Fruit fly (Drosophila melanogaster) whole organism, embryonic: ENCODE data around the gene Dredd.

Experiments used
- Abd-B ChIP-seq: fragments of 200-800 bp; sonication (Bioruptor generic); optimal IDR thresholded peaks from 2 replicates; lab custom pipeline; 2018; ENCODE audit warnings: missing biosample characterization, mild to moderate bottlenecking, missing genetic modification characterization, moderate library complexity
- Adf1 ChIP-seq: fragments of 200-800 bp; sonication (Bioruptor generic); IDR thresholded peaks from 2 replicates; pipeline ENCODE4 v1.3.6; 2022; ENCODE audit warnings: missing biosample characterization, missing genetic modification characterization
- Atf-2 ChIP-seq: fragments of 200-800 bp; sonication (Bioruptor generic); optimal IDR thresholded peaks from 2 replicates; lab custom pipeline; 2016; ENCODE audit warnings: missing biosample characterization, missing genetic modification characterization
- BEAF-32 ChIP-seq: fragments of 200-800 bp; sonication (Bioruptor generic); optimal IDR thresholded peaks from 3 replicates; lab custom pipeline; 2017; ENCODE audit warnings: missing biosample characterization, missing genetic modification characterization, mild to moderate bottlenecking, moderate library complexity, missing genetic modification reagents
- CG10979 ChIP-seq: fragments of 200-800 bp; sonication (Bioruptor generic); optimal IDR thresholded peaks from 2 replicates; lab custom pipeline; 2018; ENCODE audit warnings: missing biosample characterization, mild to moderate bottlenecking, missing genetic modification characterization, moderate library complexity
- CG11560 ChIP-seq: fragments of 200-800 bp; sonication (Bioruptor generic); IDR thresholded peaks from 3 replicates; pipeline ENCODE4 v1.3.6; 2022; ENCODE audit warnings: missing biosample characterization, missing genetic modification characterization
- CG11723 ChIP-seq: fragments of 200-800 bp; sonication (Bioruptor generic); optimal IDR thresholded peaks from 2 replicates; lab custom pipeline; 2017; ENCODE audit warnings: missing biosample characterization, mild to moderate bottlenecking, missing genetic modification characterization
- CG12155 ChIP-seq: fragments of 200-800 bp; sonication (Bioruptor generic); optimal IDR thresholded peaks from 3 replicates; lab custom pipeline; 2016; ENCODE audit warnings: missing biosample characterization, missing genetic modification characterization
- CG1233 ChIP-seq: fragments of 200-800 bp; sonication (Bioruptor generic); optimal IDR thresholded peaks from 4 replicates; lab custom pipeline; 2018; ENCODE audit warnings: missing biosample characterization, mild to moderate bottlenecking, missing genetic modification characterization
- CG13287 ChIP-seq: fragments of 200-800 bp; sonication (Bioruptor generic); IDR thresholded peaks from 2 replicates; pipeline ENCODE4 v1.3.6; 2022; ENCODE audit warnings: missing biosample characterization, missing genetic modification characterization; ENCODE audit not compliant: partially characterized antibody
- CG13894 ChIP-seq: fragments of 200-800 bp; sonication (Bioruptor generic); optimal IDR thresholded peaks from 3 replicates; lab custom pipeline; 2018; ENCODE audit warnings: missing biosample characterization, mild to moderate bottlenecking, missing genetic modification characterization, moderate library complexity
- CG15514 ChIP-seq: fragments of 200-800 bp; sonication (Bioruptor generic); optimal IDR thresholded peaks from 3 replicates; lab custom pipeline; 2017; ENCODE audit warnings: missing biosample characterization, missing genetic modification characterization, mild to moderate bottlenecking, moderate library complexity, missing genetic modification reagents
- CG15696 ChIP-seq: fragments of 200-800 bp; sonication (Bioruptor generic); optimal IDR thresholded peaks from 2 replicates; lab custom pipeline; 2019; ENCODE audit warnings: missing biosample characterization, mild to moderate bottlenecking, missing genetic modification characterization, moderate library complexity
- CG2202 ChIP-seq: fragments of 200-800 bp; sonication (Bioruptor generic); optimal IDR thresholded peaks from 2 replicates; lab custom pipeline; 2018; ENCODE audit warnings: missing biosample characterization, mild to moderate bottlenecking, missing genetic modification characterization
- CG3407 ChIP-seq: fragments of 200-800 bp; sonication (Bioruptor generic); optimal IDR thresholded peaks from 2 replicates; lab custom pipeline; 2018; ENCODE audit warnings: missing biosample characterization, mild to moderate bottlenecking, missing genetic modification characterization
- CG4854 ChIP-seq: fragments of 200-800 bp; sonication (Bioruptor generic); optimal IDR thresholded peaks from 2 replicates; lab custom pipeline; 2016; ENCODE audit warnings: missing biosample characterization, missing genetic modification characterization, inconsistent platforms
- CG7928 ChIP-seq: fragments of 200-800 bp; sonication (Bioruptor generic); optimal IDR thresholded peaks from 2 replicates; lab custom pipeline; 2017; ENCODE audit warnings: missing biosample characterization, mild to moderate bottlenecking, missing genetic modification characterization
- CG8388 ChIP-seq: fragments of 200-800 bp; sonication (Bioruptor generic); optimal IDR thresholded peaks from 2 replicates; lab custom pipeline; 2019; ENCODE audit warnings: missing biosample characterization, mild to moderate bottlenecking, missing genetic modification characterization, moderate library complexity
- CG8478 ChIP-seq: fragments of >200 bp; optimal IDR thresholded peaks from 2 replicates; lab custom pipeline; 2018
- CoRest ChIP-seq: fragments of 200-800 bp; sonication (Bioruptor generic); optimal IDR thresholded peaks from 3 replicates; lab custom pipeline; 2018; ENCODE audit warnings: missing biosample characterization, mild to moderate bottlenecking, missing genetic modification characterization, moderate library complexity
- Deaf1 ChIP-seq: fragments of 200-800 bp; optimal IDR thresholded peaks from 3 replicates; lab custom pipeline; 2019; ENCODE audit warnings: missing biosample characterization, mild to moderate bottlenecking, missing genetic modification characterization, moderate library complexity
- Dll ChIP-seq: fragments of 200-800 bp; sonication (Bioruptor generic); IDR thresholded peaks from 4 replicates; pipeline ENCODE4 v1.3.6; 2022; ENCODE audit warnings: missing biosample characterization, missing genetic modification characterization; ENCODE audit not compliant: partially characterized antibody
- Dref ChIP-seq: fragments of 200-800 bp; sonication (Bioruptor generic); IDR thresholded peaks from 2 replicates; pipeline ENCODE4 v1.3.6; 2022; ENCODE audit warnings: missing biosample characterization, missing genetic modification characterization
- E2f2 ChIP-seq: fragments of 200-800 bp; sonication (Bioruptor generic); IDR thresholded peaks from 2 replicates; pipeline ENCODE4 v1.3.6; 2022; ENCODE audit warnings: missing biosample characterization, missing genetic modification characterization
- Eip74EF ChIP-seq, 2 experiments: fragments of 200-800 bp in 1 of 2; fragments of >200 bp in 1 of 2; sonication (Bioruptor generic) in 1 of 2; optimal IDR thresholded peaks; 2 replicates each; lab custom pipeline; 2017 to 2019; ENCODE audit warnings: missing biosample characterization in 2 of 2, missing genetic modification characterization in 2 of 2, mild to moderate bottlenecking in 1 of 2, moderate library complexity in 1 of 2
- GATAe ChIP-seq: fragments of 200-800 bp; sonication (Bioruptor generic); conservative IDR thresholded peaks from 2 replicates; pipeline ENCODE4 v1.3.6; 2022; ENCODE audit warnings: missing biosample characterization, missing genetic modification characterization
- HLH4C ChIP-seq: fragments of 200-800 bp; sonication (Bioruptor generic); IDR thresholded peaks from 3 replicates; pipeline ENCODE4 v1.3.6; 2022; ENCODE audit warnings: missing biosample characterization, missing genetic modification characterization; ENCODE audit not compliant: partially characterized antibody
- Hr3 ChIP-seq: fragments of 200-800 bp; sonication (Bioruptor generic); optimal IDR thresholded peaks from 3 replicates; lab custom pipeline; 2016; ENCODE audit warnings: missing biosample characterization, missing genetic modification characterization
- MBD-R2 ChIP-seq: fragments of 200-800 bp; sonication (Bioruptor generic); IDR thresholded peaks from 2 replicates; pipeline ENCODE4 v1.3.6; 2022; ENCODE audit warnings: missing biosample characterization, missing genetic modification characterization
- MESR4 ChIP-seq: fragments of 200-800 bp; sonication (Bioruptor generic); optimal IDR thresholded peaks from 2 replicates; lab custom pipeline; 2018; ENCODE audit warnings: missing biosample characterization, mild to moderate bottlenecking, missing genetic modification characterization, moderate library complexity
- NfI ChIP-seq: fragments of 200-800 bp; sonication (Bioruptor generic); optimal IDR thresholded peaks from 3 replicates; lab custom pipeline; 2018; ENCODE audit warnings: missing biosample characterization, mild to moderate bottlenecking, missing genetic modification characterization, moderate library complexity
- Opbp ChIP-seq: fragments of 200-800 bp; sonication (Bioruptor generic); IDR thresholded peaks from 3 replicates; pipeline ENCODE4 v1.3.6; 2022; ENCODE audit warnings: missing biosample characterization, missing genetic modification characterization; ENCODE audit not compliant: partially characterized antibody
- Scr ChIP-seq: fragments of 200-800 bp; sonication (Bioruptor generic); IDR thresholded peaks from 2 replicates; pipeline ENCODE4 v1.3.6; 2022; ENCODE audit warnings: missing biosample characterization, missing genetic modification characterization; ENCODE audit not compliant: partially characterized antibody
- crol ChIP-seq: fragments of 200-800 bp; sonication (Bioruptor generic); IDR thresholded peaks from 2 replicates; pipeline ENCODE4 v1.3.6; 2022; ENCODE audit warnings: missing biosample characterization, missing genetic modification characterization
- ftz-f1 ChIP-seq: fragments of 200-800 bp; sonication (Bioruptor generic); optimal IDR thresholded peaks from 2 replicates; lab custom pipeline; 2016; ENCODE audit warnings: missing biosample characterization, missing genetic modification characterization
- gfzf ChIP-seq: fragments of 200-800 bp; sonication (Bioruptor generic); optimal IDR thresholded peaks from 2 replicates; lab custom pipeline; 2016; ENCODE audit warnings: missing biosample characterization, mild to moderate bottlenecking, missing genetic modification characterization, moderate library complexity
- lab ChIP-seq: fragments of 200-800 bp; sonication (Bioruptor generic); optimal IDR thresholded peaks from 3 replicates; lab custom pipeline; 2017; ENCODE audit warnings: missing biosample characterization, missing genetic modification characterization, mild to moderate bottlenecking, moderate library complexity, missing genetic modification reagents
- lbe ChIP-seq: fragments of 200-800 bp; sonication (Bioruptor generic); optimal IDR thresholded peaks from 2 replicates; lab custom pipeline; 2016; ENCODE audit warnings: missing biosample characterization, mild to moderate bottlenecking, missing genetic modification characterization
- mld ChIP-seq: fragments of 200-800 bp; sonication (Bioruptor generic); IDR thresholded peaks from 3 replicates; pipeline ENCODE4 v1.3.6; 2022; ENCODE audit warnings: missing biosample characterization, missing genetic modification characterization; ENCODE audit not compliant: partially characterized antibody
- nau ChIP-seq: fragments of 200-800 bp; sonication (Bioruptor generic); optimal IDR thresholded peaks from 3 replicates; lab custom pipeline; 2017; ENCODE audit warnings: missing biosample characterization, mild to moderate bottlenecking, missing genetic modification characterization, missing genetic modification reagents
- nom ChIP-seq: fragments of 200-800 bp; sonication (Bioruptor generic); optimal IDR thresholded peaks from 2 replicates; lab custom pipeline; 2017; ENCODE audit warnings: missing biosample characterization, missing genetic modification characterization, mild to moderate bottlenecking, moderate library complexity, missing genetic modification reagents
- otp ChIP-seq: fragments of 200-800 bp; sonication (Bioruptor generic); IDR thresholded peaks from 3 replicates; pipeline ENCODE4, ENCODE4 v1.3.6; 2022; ENCODE audit warnings: missing biosample characterization, missing genetic modification characterization
- pho ChIP-seq: fragments of 200-800 bp; sonication (Bioruptor generic); optimal IDR thresholded peaks from 2 replicates; lab custom pipeline; 2016; ENCODE audit warnings: missing biosample characterization, missing genetic modification characterization
- pzg ChIP-seq: fragments of 200-800 bp; sonication (Bioruptor generic); optimal IDR thresholded peaks from 3 replicates; lab custom pipeline; 2018; ENCODE audit warnings: missing biosample characterization, mild to moderate bottlenecking, missing genetic modification characterization, moderate library complexity
- twi ChIP-seq: fragments of 200-800 bp; optimal IDR thresholded peaks from 2 replicates; lab custom pipeline; 2019; ENCODE audit warnings: missing biosample characterization, mild to moderate bottlenecking, missing genetic modification characterization, moderate library complexity
- unc-4 ChIP-seq: fragments of 200-800 bp; sonication (Bioruptor generic); IDR thresholded peaks from 2 replicates; pipeline ENCODE4 v1.3.6; 2022; ENCODE audit warnings: missing biosample characterization, missing genetic modification characterization; ENCODE audit not compliant: partially characterized antibody
- vnd ChIP-seq: fragments of 200-800 bp; sonication (Bioruptor generic); IDR thresholded peaks from 3 replicates; pipeline ENCODE4 v1.3.6; 2022; ENCODE audit warnings: missing biosample characterization, missing genetic modification characterization; ENCODE audit not compliant: partially characterized antibody

Gene Dredd

DNA sequence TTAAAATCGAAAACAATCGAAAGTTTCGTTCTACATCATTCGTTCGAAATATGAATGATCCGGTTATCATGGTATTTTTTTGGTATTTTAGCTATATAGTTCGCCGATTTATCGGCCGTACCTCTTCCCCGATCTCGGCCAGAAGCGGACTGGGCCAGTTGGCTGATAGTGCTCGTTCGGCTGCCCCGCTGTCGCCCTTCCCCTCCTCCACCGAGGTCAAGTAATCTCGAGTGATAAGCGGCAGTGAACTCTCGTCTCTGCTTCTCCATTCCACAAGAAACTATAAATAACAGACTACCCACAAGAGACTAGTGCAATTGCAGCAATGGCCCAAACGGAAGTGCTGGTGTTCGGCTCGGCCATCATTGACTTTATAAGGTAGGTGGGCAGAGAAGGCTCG lies 12.0 kb downstream of the Dredd start, which contains the start of gene CG13369:
TSS of gene CG13369 (plus strand) at position 112 of the 400 bp plus-strand sequence.
- no peak for TF ChIP-seq mld
- TF ChIP-seq gfzf (GFP tag; lab: Kevin White, UChicago), result peak; percentile 4
- peak; percentile 22; the same call in 1 of the 2 replicates for TF ChIP-seq CG13287 (GFP tag; lab: Robert Waterston, UW)
- peak; percentile 32 for TF ChIP-seq CG15514 (GFP tag; lab: Kevin White, UChicago)
- peak; percentile 17 for TF ChIP-seq pzg (GFP tag; lab: Kevin White, UChicago)
- peak; percentile 0 for TF ChIP-seq CG13894 (tag; lab: Kevin White, UChicago)
- 0 out of 3 replicates have a peak, but pooled peaks have one; percentile 44 for TF ChIP-seq Opbp (GFP tag; lab: Robert Waterston, UW)
- no peak for TF ChIP-seq CG8478 (lab: Kevin White, UChicago)
- peak; percentile 78 for TF ChIP-seq crol (GFP tag; lab: Robert Waterston, UW)
- TF ChIP-seq unc-4 (GFP tag; lab: Robert Waterston, UW), result 0 out of 2 replicates have a peak, but pooled peaks have one; percentile 21
- no peak for TF ChIP-seq CG11560 (tag; lab: Robert Waterston, UW)
- TF ChIP-seq NfI (GFP tag; lab: Kevin White, UChicago), result no peak
- no peak for TF ChIP-seq CG7928 (GFP tag; lab: Kevin White, UChicago)
- TF ChIP-seq MESR4, result peak; percentile 34
- TF ChIP-seq CG2202 (tag; lab: Kevin White, UChicago), result no peak
- TF ChIP-seq twi (tag; lab: Kevin White, UChicago), result no peak
- peak; percentile 36 for TF ChIP-seq MBD-R2 (GFP tag; lab: Robert Waterston, UW)
- peak; percentile 68 for TF ChIP-seq GATAe (GFP tag; lab: Robert Waterston, UW)
- 0 out of 3 replicates have a peak, but pooled peaks have one; percentile 26 for TF ChIP-seq HLH4C (GFP tag; lab: Robert Waterston, UW)
- peak; percentile 78 for TF ChIP-seq ftz-f1 (GFP tag; lab: Kevin White, UChicago)
- peak; percentile 20 for TF ChIP-seq Deaf1 (tag; lab: Kevin White, UChicago)
- peak; percentile 19 for TF ChIP-seq BEAF-32 (GFP tag; lab: Kevin White, UChicago)
- peak; percentile 35; the same call in 1 of the 3 replicates for TF ChIP-seq vnd (GFP tag; lab: Robert Waterston, UW)
- peak; percentile 46 for TF ChIP-seq Scr (GFP tag; lab: Robert Waterston, UW)
- 0 out of 4 replicates have a peak, but pooled peaks have one; percentile 25 for TF ChIP-seq Dll (GFP tag; lab: Robert Waterston, UW)
- TF ChIP-seq Dref, result peak; percentile 43

DNA sequence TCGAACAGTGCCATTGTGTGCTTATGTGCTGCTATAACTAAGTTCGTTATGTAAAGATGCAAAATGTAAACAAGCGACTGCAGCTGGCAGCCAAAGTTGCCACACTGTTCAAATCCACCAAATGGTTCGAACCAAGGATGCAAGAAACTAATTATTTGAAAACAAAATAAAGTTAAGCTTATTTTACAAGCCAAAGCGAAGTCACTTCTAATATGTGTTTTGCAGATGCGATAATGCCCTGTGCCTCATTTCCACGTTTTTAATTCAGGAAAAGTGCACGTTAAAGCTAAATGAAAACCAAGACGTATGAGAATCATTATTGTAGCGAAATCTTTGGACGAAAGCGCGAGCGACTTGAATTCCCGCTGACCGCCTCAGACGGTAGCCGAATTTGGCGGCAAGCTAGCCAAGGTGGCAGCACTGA lies 14.2 kb downstream of the Dredd start, which contains the start of the genes CG13365 and Vsp37A:
TSS of gene CG13365 (minus strand) at position 84 of the 424 bp plus-strand sequence.
TSS of gene Vsp37A (plus strand) at position 399 of the 424 bp plus-strand sequence.
- TF ChIP-seq Adf1 (GFP tag; lab: Robert Waterston, UW) (no peak), E2f2 (peak; percentile 62), pho (peak; percentile 49), CG10979 (peak; percentile 18), CG3407 (GFP tag; lab: Kevin White, UChicago) (peak; percentile 35), lab (GFP tag; lab: Kevin White, UChicago) (peak; percentile 55), Abd-B (peak; percentile 38), CG15696 (peak; percentile 58), nau (GFP tag; lab: Kevin White, UChicago) (no peak), nom (GFP tag; lab: Kevin White, UChicago) (no peak), CG8388 (GFP tag; lab: Kevin White, UChicago) (peak; percentile 20), CoRest (peak; percentile 75), CG12155 (peak; percentile 41), CG11723 (peak; percentile 34), Atf-2 (GFP tag; lab: Kevin White, UChicago) (peak; percentile 47), CG13287 (GFP tag; lab: Robert Waterston, UW) (no peak), CG4854 (GFP tag; lab: Kevin White, UChicago) (no peak), CG1233 (peak; percentile 50), Eip74EF (GFP tag; optimal IDR thresholded peaks at IDR 0.05; lab: Kevin White, UChicago) (no peak), lbe (GFP tag; lab: Kevin White, UChicago) (no peak), Hr3 (peak; percentile 0), otp (GFP tag; lab: Robert Waterston, UW) (no peak; the same call in 2 of the 3 replicates)
